Worm (Caenorhabditis elegans): ENCODE data around the gene F32A5.4.

The F32A5.4 gene

ce11 chrII:7225864-7226522 is 3.0 kb upstream of the F32A5.4 start, which contains the start of gene clh-3:
clh-3 (minus strand) TSS chrII:7225914.
- TF ChIP-seq sox-2 (GFP tag; IDR thresholded peaks at IDR 0.05) (no peak), dve-1 (tag; optimal IDR thresholded peaks at IDR 0.05) (no peak), unc-3 (GFP tag; conservative IDR thresholded peaks at IDR 0.05) (no peak), unc-3 (tag; optimal IDR thresholded peaks at IDR 0.05) (no peak)

ce11 chrII:7230684-7231083 is 1.7 kb downstream of the F32A5.4 start:
- TF ChIP-seq F13H6.1 (tag; optimal IDR thresholded peaks at IDR 0.05) (no peak), hlh-8 (tag; optimal IDR thresholded peaks at IDR 0.05) (no peak), che-1 (tag; optimal IDR thresholded peaks at IDR 0.05) (no peak), sox-4 (tag; optimal IDR thresholded peaks at IDR 0.05) (no peak), syd-9 (tag; optimal IDR thresholded peaks at IDR 0.05) (no peak), ceh-14 (tag; optimal IDR thresholded peaks at IDR 0.05) (no peak), elt-4 (tag; optimal IDR thresholded peaks at IDR 0.05) (no peak)

- TF ChIP-seq tbx-2 (tag; optimal IDR thresholded peaks at IDR 0.05) (no peak), odd-2 (tag; optimal IDR thresholded peaks at IDR 0.05) (no peak), ceh-31 (tag; optimal IDR thresholded peaks at IDR 0.05) (no peak), C08G9.2 (tag; optimal IDR thresholded peaks at IDR 0.05) (no peak), ceh-18 (tag; optimal IDR thresholded peaks at IDR 0.05) (no peak), ref-2 (tag; optimal IDR thresholded peaks at IDR 0.05) (no peak), ceh-48 (tag; optimal IDR thresholded peaks at IDR 0.05) (no peak), che-1 (tag; optimal IDR thresholded peaks at IDR 0.05) (no peak), ceh-9 (tag; optimal IDR thresholded peaks at IDR 0.05) (no peak), elt-4 (tag; optimal IDR thresholded peaks at IDR 0.05) (no peak), unc-55 (GFP tag; optimal IDR thresholded peaks at IDR 0.05) (no peak), pha-2 (tag; optimal IDR thresholded peaks at IDR 0.05) (no peak), ceh-6 (GFP tag; optimal IDR thresholded peaks at IDR 0.05) (no peak), F13H6.1 (tag; optimal IDR thresholded peaks at IDR 0.05) (no peak), hlh-30 (tag; optimal IDR thresholded peaks at IDR 0.05; ENCODE audit: insufficient read depth) (no peak), sdc-2 (tag; optimal IDR thresholded peaks at IDR 0.05) (no peak), elt-2 (tag; optimal IDR thresholded peaks at IDR 0.05) (no peak)
Measured at ce11 chrII:7231951-7232350, 3.0 kb downstream of the F32A5.4 start.

ce11 chrII:7232517-7232916 is 3.6 kb downstream of the F32A5.4 start, which contains the start of gene ctsa-3.1:
ctsa-3.1 (plus strand) TSS chrII:7232853.
- no peak for TF ChIP-seq hlh-6 (tag; optimal IDR thresholded peaks at IDR 0.05)
- no peak for TF ChIP-seq ceh-19 (GFP tag; optimal IDR thresholded peaks at IDR 0.05)
- TF ChIP-seq ceh-2 (tag; optimal IDR thresholded peaks at IDR 0.05), result no peak
- TF ChIP-seq gmeb-2 (tag; optimal IDR thresholded peaks at IDR 0.05), result no peak
- TF ChIP-seq hlh-15 (tag; optimal IDR thresholded peaks at IDR 0.05), result no peak
- TF ChIP-seq tbx-7 (tag; optimal IDR thresholded peaks at IDR 0.05), result no peak
- TF ChIP-seq fax-1 (tag; optimal IDR thresholded peaks at IDR 0.05), result no peak
- TF ChIP-seq ama-1 (optimal IDR thresholded peaks at IDR 0.05), result no peak
- no peak for TF ChIP-seq hlh-13 (GFP tag; optimal IDR thresholded peaks at IDR 0.05)
- no peak for TF ChIP-seq C08G9.2 (tag; optimal IDR thresholded peaks at IDR 0.05)
- TF ChIP-seq elt-2 (tag; optimal IDR thresholded peaks at IDR 0.05), result no peak
- no peak for TF ChIP-seq hlh-30 (tag; optimal IDR thresholded peaks at IDR 0.05; ENCODE audit: insufficient read depth)
- no peak for TF ChIP-seq pqm-1 (tag; optimal IDR thresholded peaks at IDR 0.05)
- no peak for TF ChIP-seq pag-3 (tag; optimal IDR thresholded peaks at IDR 0.05; ENCODE audit: borderline replicate concordance)
- no peak for TF ChIP-seq ceh-9 (tag; optimal IDR thresholded peaks at IDR 0.05)
- no peak for TF ChIP-seq ceh-48 (tag; optimal IDR thresholded peaks at IDR 0.05)
- no peak for TF ChIP-seq npax-4 (tag; optimal IDR thresholded peaks at IDR 0.05)
- TF ChIP-seq fkh-6 (tag; optimal IDR thresholded peaks at IDR 0.05), result no peak
- no peak for TF ChIP-seq K09A11.1 (tag; optimal IDR thresholded peaks at IDR 0.05; ENCODE audit: insufficient read depth)
